Worm (Caenorhabditis elegans) whole organism, mixed stage, embryonic: ENCODE data around the gene F55A11.8.

Experiments
- blmp-1 ChIP-seq: fragments of 150-350 bp; optimal IDR thresholded peaks from 2 replicates; lab custom pipeline; 2014; ENCODE audit warnings: missing biosample characterization, missing genetic modification characterization
- ceh-39 ChIP-seq: fragments of 150-350 bp; optimal IDR thresholded peaks from 2 replicates; lab custom pipeline; 2014; ENCODE audit warnings: missing biosample characterization, missing genetic modification characterization
- drap-1 ChIP-seq: fragments of 200-800 bp; sonication (Bioruptor generic); optimal IDR thresholded peaks from 3 replicates; lab custom pipeline; 2018; ENCODE audit warnings: mild to moderate bottlenecking, missing genetic modification characterization, missing compliant biosample characterization
- elt-3 ChIP-seq: fragments of 150-350 bp; optimal IDR thresholded peaks from 2 replicates; lab custom pipeline; 2014; ENCODE audit warnings: missing biosample characterization, missing genetic modification characterization
- lin-32 ChIP-seq: fragments of 200-800 bp; sonication (Bioruptor generic); optimal IDR thresholded peaks from 2 replicates; lab custom pipeline; 2018; ENCODE audit warnings: mild to moderate bottlenecking, missing genetic modification characterization, missing compliant biosample characterization
- nhr-2 ChIP-seq: fragments of 150-350 bp; optimal IDR thresholded peaks from 2 replicates; lab custom pipeline; 2014; ENCODE audit warnings: missing biosample characterization, missing genetic modification characterization
- nhr-28 ChIP-seq: fragments of 150-350 bp; optimal IDR thresholded peaks from 2 replicates; lab custom pipeline; 2014; ENCODE audit warnings: missing biosample characterization, missing genetic modification characterization
- unc-39 ChIP-seq: fragments of 150-350 bp; optimal IDR thresholded peaks from 2 replicates; lab custom pipeline; 2014; ENCODE audit warnings: missing biosample characterization, missing genetic modification characterization
- unc-62 ChIP-seq: fragments of 150-350 bp; optimal IDR thresholded peaks from 2 replicates; lab custom pipeline; 2014; ENCODE audit warnings: missing biosample characterization, missing genetic modification reagents, missing genetic modification characterization
- ztf-11 ChIP-seq: fragments of 150-350 bp; optimal IDR thresholded peaks from 2 replicates; lab custom pipeline; 2014; ENCODE audit warnings: missing biosample characterization, missing genetic modification characterization

DNA sequence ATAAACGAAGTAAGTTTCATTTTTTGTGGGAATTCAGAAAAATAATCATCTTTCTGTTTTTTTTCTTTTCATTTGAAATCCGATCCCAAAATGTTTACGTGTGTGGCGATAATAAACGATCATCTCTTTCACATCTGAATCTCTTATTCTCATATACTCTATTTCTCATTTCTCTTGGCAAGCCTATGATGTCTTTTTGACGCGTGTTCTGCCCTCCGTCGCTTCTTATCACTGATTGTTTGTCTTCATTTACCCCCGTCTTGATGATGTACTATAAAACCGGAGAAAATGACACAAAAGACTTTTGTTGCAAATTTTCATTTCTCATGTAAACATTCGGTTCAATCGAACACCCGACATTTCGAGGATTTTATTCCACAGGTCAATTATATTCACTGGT, 10.1 kb upstream of the F55A11.8 start:
- TF ChIP-seq nhr-2 (no peak), nhr-28 (no peak), lin-32 (no peak), ztf-11 (tag; lab: Kevin White, UChicago) (no peak), unc-39 (tag; lab: Kevin White, UChicago) (no peak), unc-62 (no peak), ceh-39 (no peak), elt-3 (no peak), drap-1 (GFP tag; lab: Kevin White, UChicago) (no peak), blmp-1 (tag; lab: Kevin White, UChicago) (no peak)
